Worm (Caenorhabditis elegans) whole organism, L4 larva: ENCODE results near the gene ragc-1.
A peak's percentile ranks its signal among the peaks of the same experiment; 100 is the strongest.

Experiments
- F37D6.2 ChIP-seq: sonication (generic microtip); optimal IDR thresholded peaks from 2 replicates; lab custom pipeline; 2016; ENCODE audit warnings: mild to moderate bottlenecking, missing genetic modification characterization, missing compliant biosample characterization
- F44E2.7 ChIP-seq: fragments of 200-800 bp; sonication (Bioruptor generic); IDR thresholded peaks from 2 replicates; pipeline ENCODE4 v2.1.2; 2022; ENCODE audit warnings: missing genetic modification characterization, missing compliant biosample characterization
- R02D3.7 ChIP-seq: fragments of 150-350 bp; sonication (generic microtip); optimal IDR thresholded peaks from 3 replicates; lab custom pipeline; 2014; ENCODE audit warnings: missing biosample characterization, missing genetic modification characterization
- ZK337.2 ChIP-seq: fragments of 200-800 bp; sonication (Bioruptor generic); IDR thresholded peaks from 2 replicates; pipeline ENCODE4 v1.3.6; 2022; ENCODE audit warnings: missing genetic modification reagents, missing genetic modification characterization, missing compliant biosample characterization
- aly-2 ChIP-seq: sonication (generic microtip); optimal IDR thresholded peaks from 2 replicates; lab custom pipeline; 2018; ENCODE audit warnings: missing biosample characterization, missing genetic modification characterization
- ama-1 ChIP-seq: fragments of 150-350 bp; optimal IDR thresholded peaks from 2 replicates; lab custom pipeline; 2014; ENCODE audit warnings: inconsistent platforms, mixed read lengths
- attf-4 ChIP-seq: sonication (generic microtip); optimal IDR thresholded peaks from 3 replicates; lab custom pipeline; 2017; ENCODE audit warnings: missing biosample characterization, missing genetic modification characterization
- ceh-44 ChIP-seq: fragments of 200-800 bp; sonication (Bioruptor generic); IDR thresholded peaks from 2 replicates; pipeline ENCODE4 v1.3.6; 2022; ENCODE audit warnings: missing genetic modification reagents, missing genetic modification characterization, missing compliant biosample characterization
- ces-1 ChIP-seq: fragments of 150-350 bp; sonication (generic microtip); optimal IDR thresholded peaks from 4 replicates; lab custom pipeline; 2014; ENCODE audit warnings: missing biosample characterization, missing genetic modification reagents, missing genetic modification characterization
- ctbp-1 ChIP-seq: fragments of 200-800 bp; sonication (Bioruptor generic); IDR thresholded peaks from 2 replicates; pipeline ENCODE4 v1.3.6; 2022; ENCODE audit warnings: missing genetic modification reagents, missing genetic modification characterization, missing compliant biosample characterization
- daf-16 ChIP-seq, 3 experiments: sonication (generic microtip); optimal IDR thresholded peaks; 2 replicates each; lab custom pipeline; 2016 to 2017; ENCODE audit warnings: missing genetic modification characterization in 3 of 3, missing genetic modification reagents in 3 of 3, mild to moderate bottlenecking in 2 of 3, missing compliant biosample characterization in 2 of 3, missing biosample characterization in 1 of 3, moderate library complexity in 1 of 3
- daf-19 ChIP-seq: fragments of 200-800 bp; sonication (Bioruptor generic); conservative IDR thresholded peaks from 2 replicates; pipeline ENCODE4 v1.3.6; 2022; ENCODE audit warnings: missing genetic modification characterization, missing compliant biosample characterization
- dpl-1 ChIP-seq: fragments of 150-350 bp; optimal IDR thresholded peaks from 2 replicates; lab custom pipeline; 2014; ENCODE audit warnings: missing biosample characterization, missing genetic modification reagents, missing genetic modification characterization
- dve-1 ChIP-seq: sonication (generic microtip); optimal IDR thresholded peaks from 2 replicates; lab custom pipeline; 2017; ENCODE audit warnings: antibody characterized with exemption, mild to moderate bottlenecking, missing genetic modification characterization, missing compliant biosample characterization; ENCODE audit not compliant: insufficient read depth
- egl-27 ChIP-seq: sonication (generic microtip); optimal IDR thresholded peaks from 3 replicates; lab custom pipeline; 2017; ENCODE audit warnings: missing biosample characterization, missing genetic modification reagents, missing genetic modification characterization
- fkh-10 ChIP-seq: fragments of 150-350 bp; optimal IDR thresholded peaks from 2 replicates; lab custom pipeline; 2014; ENCODE audit warnings: missing biosample characterization, missing genetic modification reagents, missing genetic modification characterization
- hlh-11 ChIP-seq: fragments of 200-800 bp; sonication (Bioruptor generic); optimal IDR thresholded peaks from 2 replicates; lab custom pipeline; 2018; ENCODE audit warnings: mild to moderate bottlenecking, missing genetic modification characterization, missing compliant biosample characterization
- hlh-30 ChIP-seq: sonication (generic microtip); optimal IDR thresholded peaks from 2 replicates; lab custom pipeline; 2017; ENCODE audit warnings: antibody characterized with exemption, mild to moderate bottlenecking, missing genetic modification characterization, missing compliant biosample characterization; ENCODE audit not compliant: insufficient read depth
- lim-7 ChIP-seq: fragments of 200-800 bp; sonication (Bioruptor generic); IDR thresholded peaks from 2 replicates; pipeline ENCODE4 v1.3.6; 2022; ENCODE audit warnings: missing genetic modification characterization, missing compliant biosample characterization
- lin-29 ChIP-seq: fragments of 200-800 bp; sonication (Bioruptor generic); IDR thresholded peaks from 2 replicates; pipeline ENCODE4 v1.3.6; 2022; ENCODE audit warnings: missing genetic modification reagents, missing genetic modification characterization, missing compliant biosample characterization
- lin-38 ChIP-seq: fragments of 200-800 bp; sonication (Bioruptor generic); IDR thresholded peaks from 2 replicates; pipeline ENCODE4 v1.3.6; 2022; ENCODE audit warnings: missing genetic modification reagents, missing genetic modification characterization, missing compliant biosample characterization
- lsy-2 ChIP-seq, 2 experiments: fragments of 150-350 bp in 1 of 2; sonication (generic microtip) in 1 of 2; optimal IDR thresholded peaks; 2 replicates each; lab custom pipeline; 2014 to 2017; ENCODE audit warnings: missing biosample characterization in 2 of 2, missing genetic modification characterization in 2 of 2
- mdt-29 ChIP-seq: fragments of 200-800 bp; sonication (Bioruptor generic); IDR thresholded peaks from 2 replicates; pipeline ENCODE4 v1.3.6; 2022; ENCODE audit warnings: missing genetic modification reagents, missing genetic modification characterization, missing compliant biosample characterization
- nhr-10 ChIP-seq: fragments of 150-350 bp; optimal IDR thresholded peaks from 2 replicates; lab custom pipeline; 2014; ENCODE audit warnings: missing biosample characterization, missing genetic modification characterization
- nhr-237 ChIP-seq: sonication (generic microtip); optimal IDR thresholded peaks from 2 replicates; lab custom pipeline; 2017; ENCODE audit warnings: missing biosample characterization, missing genetic modification characterization
- nhr-25 ChIP-seq: sonication (generic microtip); optimal IDR thresholded peaks from 2 replicates; lab custom pipeline; 2017; ENCODE audit warnings: missing genetic modification characterization, mild to moderate bottlenecking, missing compliant biosample characterization, antibody characterized with exemption, moderate library complexity, borderline replicate concordance; ENCODE audit not compliant: insufficient read depth
- nhr-28 ChIP-seq: fragments of 150-350 bp; optimal IDR thresholded peaks from 2 replicates; lab custom pipeline; 2014; ENCODE audit warnings: missing biosample characterization, missing genetic modification characterization
- saeg-2 ChIP-seq: fragments of 200-800 bp; sonication (Bioruptor generic); IDR thresholded peaks from 2 replicates; pipeline ENCODE4 v1.3.6; 2022; ENCODE audit warnings: missing genetic modification reagents, missing genetic modification characterization, missing compliant biosample characterization
- set-16 ChIP-seq: fragments of 200-800 bp; sonication (Bioruptor generic); IDR thresholded peaks from 2 replicates; pipeline ENCODE4 v1.3.6; 2022; ENCODE audit warnings: missing genetic modification reagents, missing genetic modification characterization, missing compliant biosample characterization
- snpc-4 ChIP-seq: fragments of 150-350 bp; optimal IDR thresholded peaks from 2 replicates; lab custom pipeline; 2014; ENCODE audit warnings: missing biosample characterization, missing genetic modification characterization
- tra-1 ChIP-seq: fragments of 200-800 bp; sonication (Bioruptor generic); IDR thresholded peaks from 2 replicates; pipeline ENCODE4 v1.3.6; 2022; ENCODE audit warnings: missing genetic modification reagents, missing genetic modification characterization, missing compliant biosample characterization
- unc-62 ChIP-seq, 3 experiments: fragments of 150-350 bp in 1 of 3; sonication (generic microtip); optimal IDR thresholded peaks in 2 of 3; peaks in 1 of 3; 1 replicate in 1 of 3; 2 replicates in 2 of 3; lab custom pipeline; 2014 to 2017; ENCODE audit warnings: missing biosample characterization in 3 of 3, missing genetic modification characterization in 3 of 3, missing genetic modification reagents in 3 of 3, missing genotype in 1 of 3
- ztf-7 ChIP-seq: fragments of 150-350 bp; optimal IDR thresholded peaks from 2 replicates; lab custom pipeline; 2014; ENCODE audit warnings: missing biosample characterization, missing genetic modification characterization

Gene ragc-1

ce11 chrIV:11649031-11649430 is 44.3 kb upstream of the ragc-1 start, which contains the start of gene ZK809.8:
Gene ZK809.8 (minus strand): TSS chrIV:11649064.
- TF ChIP-seq hlh-11 = peak; percentile 44
- TF ChIP-seq saeg-2 (GFP tag; lab: Robert Waterston, UW) = no peak
- no peak for TF ChIP-seq lim-7 (GFP tag; lab: Robert Waterston, UW)
- peak; percentile 5 for TF ChIP-seq hlh-30 (tag; lab: Kevin White, UChicago)
- peak in 1 of 2 experiments; percentile 77 for TF ChIP-seq daf-16 (GFP tag; optimal IDR thresholded peaks at IDR 0.05; lab: Kevin White, UChicago)
- TF ChIP-seq daf-16 (tag; optimal IDR thresholded peaks at IDR 0.05; lab: Kevin White, UChicago) = no peak
- peak in 1 of 2 experiments; percentile 87 for TF ChIP-seq unc-62 (GFP tag; optimal IDR thresholded peaks at IDR 0.05 in 1 of 2; lab: Kevin White, UChicago)
- no peak for TF ChIP-seq unc-62 (tag; optimal IDR thresholded peaks at IDR 0.05; lab: Kevin White, UChicago)

ce11 chrIV:11646908-11647307 is 42.2 kb upstream of the ragc-1 start:
- TF ChIP-seq dve-1 (tag; lab: Kevin White, UChicago) = peak; percentile 48
- TF ChIP-seq ztf-7 (tag; lab: Kevin White, UChicago) = no peak
- TF ChIP-seq ZK337.2 (GFP tag; lab: Robert Waterston, UW) = no peak
- TF ChIP-seq hlh-11 = peak; percentile 9
- no peak for TF ChIP-seq daf-19
- no peak for TF ChIP-seq F44E2.7 (GFP tag; lab: Robert Waterston, UW)
- no peak for TF ChIP-seq lin-38 (GFP tag; lab: Robert Waterston, UW)
- TF ChIP-seq R02D3.7 = no peak
- no peak for TF ChIP-seq aly-2 (tag; lab: Kevin White, UChicago)
- TF ChIP-seq mdt-29 (GFP tag; lab: Robert Waterston, UW) = no peak
- TF ChIP-seq daf-16 (GFP tag; optimal IDR thresholded peaks at IDR 0.05; lab: Kevin White, UChicago) = peak in 1 of 2 experiments; percentile 77
- TF ChIP-seq daf-16 (tag; optimal IDR thresholded peaks at IDR 0.05; lab: Kevin White, UChicago) = peak; percentile 74
- no peak for TF ChIP-seq F37D6.2
- TF ChIP-seq dpl-1 (GFP tag; lab: Kevin White, UChicago) = no peak
- TF ChIP-seq, all 104 proteins: peak for 3

DNA sequence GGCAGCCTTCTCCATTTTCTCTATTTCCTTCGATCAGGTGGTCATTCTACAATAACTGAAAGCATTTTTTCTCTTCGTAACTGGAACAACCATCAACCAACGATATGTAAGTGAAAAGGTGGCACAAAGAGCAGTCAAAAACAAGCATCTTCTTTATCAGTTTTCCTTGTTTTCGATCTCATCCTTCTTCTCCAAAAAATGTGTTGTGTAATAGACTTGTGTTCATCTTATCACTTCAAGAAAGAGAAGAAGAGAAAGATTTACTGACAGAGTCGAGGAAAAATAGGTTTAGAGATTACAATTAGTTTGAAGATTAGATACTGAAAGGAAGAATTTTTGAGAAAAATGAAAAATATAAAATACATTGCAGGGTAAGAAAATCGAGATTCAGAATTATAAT is 40.6 kb upstream of the ragc-1 start:
- TF ChIP-seq snpc-4 (no peak), nhr-28 (tag; lab: Kevin White, UChicago) (peak; percentile 2), egl-27 (no peak), set-16 (GFP tag; lab: Robert Waterston, UW) (no peak), attf-4 (tag; lab: Kevin White, UChicago) (no peak), unc-62 (GFP tag; optimal IDR thresholded peaks at IDR 0.05 in 1 of 2; lab: Kevin White, UChicago) (peak in 1 of 2 experiments; percentile 92), unc-62 (tag; optimal IDR thresholded peaks at IDR 0.05; lab: Kevin White, UChicago) (no peak), lin-29 (GFP tag; lab: Robert Waterston, UW) (no peak), nhr-10 (tag; lab: Kevin White, UChicago) (no peak), ces-1 (GFP tag; lab: Kevin White, UChicago) (no peak), fkh-10 (GFP tag; lab: Kevin White, UChicago) (no peak), daf-16 (GFP tag; optimal IDR thresholded peaks at IDR 0.05; lab: Kevin White, UChicago) (no peak), daf-16 (tag; optimal IDR thresholded peaks at IDR 0.05; lab: Kevin White, UChicago) (peak; percentile 86), dve-1 (tag; lab: Kevin White, UChicago) (peak; percentile 39), nhr-237 (tag; lab: Kevin White, UChicago) (no peak)

ce11 chrIV:11644705-11645104 is 40.0 kb upstream of the ragc-1 start:
- TF ChIP-seq tra-1 = 0 out of 2 replicates have a peak, but pooled peaks have one; percentile 37
- TF ChIP-seq ctbp-1 (GFP tag; lab: Robert Waterston, UW) = 0 out of 2 replicates have a peak, but pooled peaks have one; percentile 24
- TF ChIP-seq ceh-44 (GFP tag; lab: Robert Waterston, UW) = no peak
- peak; percentile 0 for TF ChIP-seq ama-1 (lab: Kevin White, UChicago)
- no peak for TF ChIP-seq nhr-25
- peak in 1 of 2 experiments; percentile 53 for TF ChIP-seq unc-62 (GFP tag; optimal IDR thresholded peaks at IDR 0.05 in 1 of 2; lab: Kevin White, UChicago)
- TF ChIP-seq unc-62 (tag; optimal IDR thresholded peaks at IDR 0.05; lab: Kevin White, UChicago) = no peak
- TF ChIP-seq lsy-2 (tag; optimal IDR thresholded peaks at IDR 0.05; lab: Kevin White, UChicago) = peak in 1 of 2 experiments; percentile 53
- TF ChIP-seq daf-16 (GFP tag; optimal IDR thresholded peaks at IDR 0.05; lab: Kevin White, UChicago) = peak in 1 of 2 experiments; percentile 33
- no peak for TF ChIP-seq daf-16 (tag; optimal IDR thresholded peaks at IDR 0.05; lab: Kevin White, UChicago)
